Worm (Caenorhabditis elegans): Measurements from ENCODE around the gene acc-1.

Gene acc-1

DNA sequence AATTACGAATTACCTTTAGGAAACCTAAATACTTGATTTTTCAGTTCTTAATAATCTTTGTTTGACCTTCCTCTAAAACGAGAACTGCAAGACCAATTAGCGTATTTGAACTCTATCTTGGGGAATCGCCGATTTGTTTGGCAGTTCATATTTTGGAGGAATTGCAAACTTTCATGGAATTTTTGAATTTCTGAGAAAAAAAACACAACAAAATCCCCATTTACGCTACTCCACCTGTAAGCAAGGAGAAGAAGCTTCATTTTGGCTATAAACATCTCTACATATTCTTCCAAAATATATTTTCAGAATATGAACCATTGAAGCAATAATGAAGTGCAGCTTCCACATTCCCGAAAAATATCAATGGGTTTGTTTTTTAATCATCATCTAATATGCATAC lies 35.0 kb downstream of the acc-1 start, which contains the start of gene twk-9:
TSS of gene twk-9 (plus strand) at position 301 of the 400 bp plus-strand sequence.
- no peak for TF ChIP-seq egl-5 (tag; optimal IDR thresholded peaks at IDR 0.05)
- no peak for TF ChIP-seq sea-2 (GFP tag; optimal IDR thresholded peaks at IDR 0.05)
- no peak for TF ChIP-seq hmg-11 (tag; optimal IDR thresholded peaks at IDR 0.05)
- TF ChIP-seq ztf-4 (tag; optimal IDR thresholded peaks at IDR 0.05) = no peak
- no peak for TF ChIP-seq nhr-12 (tag; optimal IDR thresholded peaks at IDR 0.05)
- no peak for TF ChIP-seq ZK546.5 (tag; optimal IDR thresholded peaks at IDR 0.05)
- no peak for TF ChIP-seq lin-15B (tag; optimal IDR thresholded peaks at IDR 0.05)
- TF ChIP-seq nhr-67 (tag; optimal IDR thresholded peaks at IDR 0.05) = no peak
- no peak for TF ChIP-seq pqm-1 (tag; optimal IDR thresholded peaks at IDR 0.05)

DNA sequence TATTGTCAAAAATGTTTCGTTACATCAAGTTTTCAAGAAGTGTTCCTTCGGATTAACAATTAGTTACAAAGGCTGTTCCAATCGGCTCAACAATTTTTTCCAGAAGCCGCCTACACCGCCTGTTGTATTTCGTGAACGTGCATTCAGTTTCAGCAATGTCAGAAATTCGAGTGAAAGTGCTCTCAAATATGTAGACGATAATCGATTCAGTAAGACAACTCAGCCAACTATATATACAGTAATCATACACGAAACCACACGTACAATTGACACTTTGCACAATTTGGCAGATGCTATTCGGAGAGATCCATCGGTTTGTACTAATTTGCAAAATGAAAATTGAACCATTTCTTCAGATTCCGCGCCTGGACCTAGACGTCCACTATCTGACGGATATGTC lies 38.7 kb downstream of the acc-1 start:
- TF ChIP-seq nhr-43 (tag; optimal IDR thresholded peaks at IDR 0.05; ENCODE audit: poor library complexity, severe bottlenecking) (no peak), lin-39 (tag; optimal IDR thresholded peaks at IDR 0.05) (no peak), ceh-28 (tag; optimal IDR thresholded peaks at IDR 0.05) (no peak), fkh-10 (GFP tag; optimal IDR thresholded peaks at IDR 0.05) (no peak), elt-2 (tag; optimal IDR thresholded peaks at IDR 0.05) (no peak), tbx-2 (tag; optimal IDR thresholded peaks at IDR 0.05) (no peak), ama-1 (optimal IDR thresholded peaks at IDR 0.05) (no peak), unc-39 (tag; optimal IDR thresholded peaks at IDR 0.05) (no peak), pha-4 (tag; optimal IDR thresholded peaks at IDR 0.05) (no peak), lin-15B (tag; optimal IDR thresholded peaks at IDR 0.05) (no peak), aly-2 (tag; optimal IDR thresholded peaks at IDR 0.05) (no peak), nhr-23 (tag; optimal IDR thresholded peaks at IDR 0.05) (no peak)

DNA sequence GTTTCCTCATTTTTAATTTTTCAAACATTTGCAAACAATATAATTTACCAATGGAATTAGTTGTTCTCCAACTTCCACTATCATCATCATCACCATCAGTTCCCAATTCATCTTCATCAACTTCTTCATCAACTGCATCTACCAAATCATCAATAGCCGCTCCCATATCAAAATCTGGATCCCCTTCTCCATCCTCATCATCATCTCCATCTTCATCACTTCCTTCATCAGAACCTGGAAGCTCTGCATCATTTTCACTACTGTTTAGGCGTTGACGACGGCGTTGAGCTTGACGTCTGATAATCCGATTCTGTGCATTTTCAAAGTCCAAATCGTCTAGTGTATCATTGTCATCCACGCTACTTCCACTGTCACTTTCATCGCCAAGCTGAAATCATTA lies 40.0 kb downstream of the acc-1 start:
- TF ChIP-seq jun-1 (tag; optimal IDR thresholded peaks at IDR 0.05) (no peak), snpc-4 (tag; optimal IDR thresholded peaks at IDR 0.05) (no peak), nhr-77 (tag; optimal IDR thresholded peaks at IDR 0.05) (no peak), nhr-43 (tag; optimal IDR thresholded peaks at IDR 0.05; ENCODE audit: poor library complexity, severe bottlenecking) (no peak), unc-39 (tag; optimal IDR thresholded peaks at IDR 0.05) (no peak), ZK546.5 (tag; optimal IDR thresholded peaks at IDR 0.05) (no peak), nhr-67 (tag; optimal IDR thresholded peaks at IDR 0.05) (no peak)

DNA sequence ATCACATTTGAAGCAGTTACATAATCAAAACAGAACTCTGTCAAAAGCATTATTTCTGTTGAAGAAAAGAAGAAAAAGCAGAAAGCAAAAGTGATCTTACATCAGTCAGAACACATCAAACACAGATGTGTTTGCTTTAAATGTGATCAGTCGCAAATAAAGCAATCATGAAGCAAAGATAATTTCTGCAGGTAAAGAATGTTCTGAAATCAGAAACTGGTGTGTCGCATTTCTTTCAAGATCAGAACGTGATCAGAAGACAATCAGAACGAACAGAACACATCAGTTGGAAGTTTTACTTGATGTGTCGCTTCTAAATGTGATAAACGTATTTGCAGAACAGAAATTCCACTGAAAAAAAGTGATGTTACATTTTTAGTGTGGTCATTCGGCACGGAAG lies 41.2 kb downstream of the acc-1 start:
- TF ChIP-seq R02D3.7 (tag; optimal IDR thresholded peaks at IDR 0.05) (no peak), pha-4 (tag; optimal IDR thresholded peaks at IDR 0.05) (peak; percentile 22), zag-1 (tag; optimal IDR thresholded peaks at IDR 0.05) (no peak), ztf-11 (tag; optimal IDR thresholded peaks at IDR 0.05) (no peak)

DNA sequence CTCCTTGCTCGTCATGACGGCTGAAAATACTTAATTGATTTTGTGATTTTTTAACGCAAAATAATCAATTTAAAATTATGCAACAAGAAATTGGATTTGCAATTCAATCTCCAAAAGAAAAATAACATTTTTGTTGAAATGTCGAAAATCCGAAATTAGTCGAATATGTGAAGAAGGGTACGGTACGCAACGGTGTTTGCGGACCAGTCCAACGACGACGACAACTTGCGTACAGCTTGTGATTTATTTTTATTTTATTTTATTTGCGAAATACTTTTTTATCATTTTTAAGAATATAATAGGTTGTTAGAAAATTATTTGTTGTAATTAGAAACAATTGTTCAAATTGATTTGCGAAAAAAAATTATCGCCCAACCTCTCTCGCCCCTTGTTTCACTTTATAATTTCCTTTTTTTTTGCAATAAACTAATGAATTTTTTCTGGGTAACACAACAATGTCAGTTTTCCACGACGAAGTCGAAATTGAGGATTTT lies 48.9 kb downstream of the acc-1 start, which contains the start of the genes dcaf-1 and dph-3:
TSS of gene dcaf-1 (minus strand) at position 20 of the 494 bp plus-strand sequence.
TSS of gene dph-3 (plus strand) at position 444 of the 494 bp plus-strand sequence.
- TF ChIP-seq ceh-82 (tag; optimal IDR thresholded peaks at IDR 0.05) = no peak
- peak; percentile 69 for TF ChIP-seq egl-5 (tag; optimal IDR thresholded peaks at IDR 0.05)
- no peak for TF ChIP-seq zag-1 (tag; optimal IDR thresholded peaks at IDR 0.05)
- no peak for TF ChIP-seq ztf-11 (tag; optimal IDR thresholded peaks at IDR 0.05)
- TF ChIP-seq unc-39 (tag; optimal IDR thresholded peaks at IDR 0.05) = no peak
- TF ChIP-seq jun-1 (tag; optimal IDR thresholded peaks at IDR 0.05) = no peak
- no peak for TF ChIP-seq fkh-10 (GFP tag; optimal IDR thresholded peaks at IDR 0.05)
- no peak for TF ChIP-seq nhr-77 (tag; optimal IDR thresholded peaks at IDR 0.05)
- no peak for TF ChIP-seq nhr-25 (tag; optimal IDR thresholded peaks at IDR 0.05)
- no peak for TF ChIP-seq pqm-1 (tag; optimal IDR thresholded peaks at IDR 0.05)
- TF ChIP-seq nhr-237 (tag; optimal IDR thresholded peaks at IDR 0.05) = no peak
- TF ChIP-seq fos-1 (tag; optimal IDR thresholded peaks at IDR 0.05) = no peak
- no peak for TF ChIP-seq mml-1 (tag; optimal IDR thresholded peaks at IDR 0.05)
- no peak for TF ChIP-seq ceh-9 (tag; optimal IDR thresholded peaks at IDR 0.05)
- peak; percentile 14 for TF ChIP-seq elt-2 (tag; optimal IDR thresholded peaks at IDR 0.05)
- TF ChIP-seq lin-15B (tag; optimal IDR thresholded peaks at IDR 0.05) = peak; percentile 48
- no peak for TF ChIP-seq nhr-11 (tag; optimal IDR thresholded peaks at IDR 0.05)
- peak; percentile 58 for TF ChIP-seq pha-4 (tag; optimal IDR thresholded peaks at IDR 0.05)
- peak; percentile 78 for TF ChIP-seq nfya-1 (tag; optimal IDR thresholded peaks at IDR 0.05; ENCODE audit: insufficient read depth)
- TF ChIP-seq nhr-23 (tag; optimal IDR thresholded peaks at IDR 0.05) = peak; percentile 22
- TF ChIP-seq egl-27 (tag; optimal IDR thresholded peaks at IDR 0.05) = no peak
- TF ChIP-seq mdl-1 (tag; optimal IDR thresholded peaks at IDR 0.05) = no peak
- TF ChIP-seq skn-1 (tag; optimal IDR thresholded peaks at IDR 0.05) = peak; percentile 80
- TF ChIP-seq lin-39 (tag; optimal IDR thresholded peaks at IDR 0.05) = no peak
- TF ChIP-seq hmg-11 (tag; optimal IDR thresholded peaks at IDR 0.05) = peak; percentile 35
- TF ChIP-seq elt-1 (tag; optimal IDR thresholded peaks at IDR 0.05) = no peak
- no peak for TF ChIP-seq aly-2 (tag; optimal IDR thresholded peaks at IDR 0.05)
- no peak for TF ChIP-seq unc-62 (GFP tag; optimal IDR thresholded peaks at IDR 0.05)
- TF ChIP-seq elt-3 (tag; optimal IDR thresholded peaks at IDR 0.05) = no peak

All from whole organism, L3 larva.